Worm (Caenorhabditis elegans): Measurements from ENCODE around the gene Y75B8A.13.

DNA sequence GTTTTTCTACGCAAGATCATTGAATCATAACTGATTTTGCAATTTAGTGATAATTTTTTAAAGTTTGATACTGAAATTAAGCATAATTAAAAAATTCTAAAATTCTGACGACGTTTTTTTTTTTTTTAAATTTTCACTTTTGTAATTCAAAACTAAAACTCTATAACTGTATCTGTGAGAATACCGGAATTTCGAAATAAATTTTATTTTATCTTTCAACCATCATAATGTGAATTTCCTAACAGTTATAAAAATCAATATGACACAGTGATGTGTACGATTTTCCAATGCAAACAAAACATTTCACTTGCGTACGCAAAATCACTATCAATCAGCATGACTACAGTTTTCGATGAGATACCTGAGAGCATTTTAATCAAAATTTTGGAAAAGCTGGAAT lies 20.4 kb upstream of the Y75B8A.13 start, which contains the start of the genes grl-15 and fbxa-89:
- TF ChIP-seq bed-3 (GFP tag; optimal IDR thresholded peaks at IDR 0.05) (no peak), lin-13 (tag; optimal IDR thresholded peaks at IDR 0.05) (no peak), lsy-2 (tag; optimal IDR thresholded peaks at IDR 0.05) (no peak), unc-62 (GFP tag; optimal IDR thresholded peaks at IDR 0.05) (no peak), hlh-1 (tag; optimal IDR thresholded peaks at IDR 0.05) (no peak), pha-4 (tag; optimal IDR thresholded peaks at IDR 0.05) (no peak)

Measured in whole organism, mixed stage, embryonic.